Fruit fly (Drosophila melanogaster) Kc167 (cell line): ENCODE measurements around the gene Jon25Bi.

Source experiments
- Myc ChIP-seq: fragments of >200 bp; optimal IDR thresholded peaks from 2 replicates; lab custom pipeline; 2017; ENCODE audit warnings: missing external identifiers
- h ChIP-seq: fragments of >200 bp; optimal IDR thresholded peaks from 3 replicates; lab custom pipeline; 2018; ENCODE audit warnings: missing external identifiers
- insv ChIP-seq: fragments of >200 bp; optimal IDR thresholded peaks from 3 replicates; lab custom pipeline; 2018; ENCODE audit warnings: missing external identifiers
- psq ChIP-seq: fragments of >200 bp; optimal IDR thresholded peaks from 2 replicates; lab custom pipeline; 2017; ENCODE audit warnings: missing external identifiers
- ttk ChIP-seq: sonication (Bioruptor generic); optimal IDR thresholded peaks from 2 replicates; lab custom pipeline; 2017; ENCODE audit warnings: missing external identifiers

- TF ChIP-seq ttk = no peak
- TF ChIP-seq insv (lab: Kevin White, UChicago) = no peak
- TF ChIP-seq Myc (lab: Kevin White, UChicago) = no peak
- no peak for TF ChIP-seq psq (lab: Kevin White, UChicago)
- no peak for TF ChIP-seq h (lab: Kevin White, UChicago)
These were observed 46.6 kb upstream of the Jon25Bi start for dm6 chr2L:5001582-5001929.
